Worm (Caenorhabditis elegans) whole organism, early embryonic: ENCODE data around the gene srh-235.

ENCODE experiments used
- ceh-36 ChIP-seq: sonication (generic microtip); optimal IDR thresholded peaks from 2 replicates; lab custom pipeline; 2016; ENCODE audit warnings: missing genetic modification characterization, inconsistent platforms, missing compliant biosample characterization
- hmbx-1 ChIP-seq: sonication (generic microtip); optimal IDR thresholded peaks from 2 replicates; lab custom pipeline; 2016; ENCODE audit warnings: mild to moderate bottlenecking, missing genetic modification characterization, missing compliant biosample characterization

DNA sequence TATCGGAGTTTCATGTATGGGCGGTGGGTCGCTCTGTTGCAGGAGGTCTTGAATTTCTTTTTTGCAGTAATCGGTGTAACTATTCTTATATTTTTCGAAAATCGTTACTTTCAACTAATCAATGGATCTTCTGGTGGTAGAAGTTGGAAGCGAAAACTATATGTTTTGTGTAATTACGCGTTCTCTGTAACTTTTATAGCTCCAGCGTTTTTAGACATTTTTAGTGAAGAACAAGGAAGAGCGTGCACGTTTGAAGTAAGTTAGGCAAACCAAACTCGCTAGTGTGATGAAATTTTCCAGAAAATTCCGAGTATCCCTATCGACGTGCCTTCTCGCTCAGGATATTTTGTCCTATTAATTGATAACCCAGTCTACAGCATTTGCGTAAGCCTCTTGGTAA is 32.1 kb downstream of the srh-235 start, which contains the start of gene srh-154:
- TF ChIP-seq hmbx-1 (no peak), ceh-36 (tag; lab: Kevin White, UChicago) (no peak)
